Worm (Caenorhabditis elegans) whole organism, late embryonic: Measurements from ENCODE around the gene F41E7.6.

Experiments used
- ama-1 ChIP-seq: fragments of 150-350 bp; optimal IDR thresholded peaks from 2 replicates; lab custom pipeline; 2014
- dmd-4 ChIP-seq: sonication (generic microtip); optimal IDR thresholded peaks from 2 replicates; lab custom pipeline; 2016; ENCODE audit warnings: borderline replicate concordance, missing genetic modification characterization, missing compliant biosample characterization
- elt-2 ChIP-seq: sonication (generic microtip); optimal IDR thresholded peaks from 2 replicates; lab custom pipeline; 2016; ENCODE audit warnings: missing genetic modification reagents, missing genetic modification characterization, missing compliant biosample characterization
- ets-4 ChIP-seq: sonication (generic microtip); optimal IDR thresholded peaks from 2 replicates; lab custom pipeline; 2016; ENCODE audit warnings: missing genetic modification characterization, missing compliant biosample characterization
- fax-1 ChIP-seq: sonication (generic microtip); optimal IDR thresholded peaks from 2 replicates; lab custom pipeline; 2016; ENCODE audit warnings: missing genotype, missing genetic modification characterization, missing compliant biosample characterization
- hlh-30 ChIP-seq: sonication (generic microtip); optimal IDR thresholded peaks from 2 replicates; lab custom pipeline; 2017; ENCODE audit warnings: antibody characterized with exemption, missing genetic modification characterization, missing compliant biosample characterization; ENCODE audit not compliant: insufficient read depth
- hlh-8 ChIP-seq: sonication (generic microtip); optimal IDR thresholded peaks from 2 replicates; lab custom pipeline; 2016; ENCODE audit warnings: missing genotype, missing genetic modification characterization, missing compliant biosample characterization
- nhr-11 ChIP-seq: fragments of 150-350 bp; optimal IDR thresholded peaks from 2 replicates; lab custom pipeline; 2014; ENCODE audit warnings: missing biosample characterization, missing genetic modification characterization

DNA sequence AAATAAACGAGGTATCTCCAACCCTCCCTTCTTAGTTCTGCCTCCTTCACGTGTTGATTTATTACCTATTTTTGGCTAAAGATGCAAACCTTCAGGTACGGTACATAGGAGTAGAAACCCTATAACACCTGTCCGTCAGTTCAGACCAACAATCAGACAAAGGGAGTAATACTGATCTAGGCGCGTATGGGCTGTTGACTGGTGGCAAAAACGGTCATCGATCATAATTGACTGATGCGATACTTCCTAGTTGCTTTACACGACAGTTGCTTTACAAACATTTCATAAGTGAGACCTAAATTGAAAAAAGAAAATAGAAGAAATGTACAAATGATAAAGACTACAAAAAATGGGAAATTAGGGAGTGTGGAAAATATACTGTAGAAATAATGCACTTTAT is 39.9 kb upstream of the F41E7.6 start:
- TF ChIP-seq dmd-4 (tag; lab: Kevin White, UChicago): no peak
- TF ChIP-seq ama-1: no peak
- TF ChIP-seq hlh-30: no peak
- TF ChIP-seq hlh-8 (tag; lab: Kevin White, UChicago): no peak
- no peak for TF ChIP-seq fax-1 (tag; lab: Kevin White, UChicago)
- TF ChIP-seq nhr-11 (tag; lab: Kevin White, UChicago): no peak
- no peak for TF ChIP-seq elt-2 (tag; lab: Kevin White, UChicago)
- no peak for TF ChIP-seq ets-4 (tag; lab: Kevin White, UChicago)
